Fruit fly (Drosophila melanogaster) whole organism, embryonic: Measurements from ENCODE around the gene Trf.

Experiments
- B-H2 ChIP-seq: fragments of 200-800 bp; sonication (Bioruptor generic); optimal IDR thresholded peaks from 2 replicates; lab custom pipeline; 2018; ENCODE audit warnings: missing biosample characterization, mild to moderate bottlenecking, missing genetic modification characterization
- CG10543 ChIP-seq: fragments of 200-800 bp; sonication (Bioruptor generic); optimal IDR thresholded peaks from 3 replicates; lab custom pipeline; 2017; ENCODE audit warnings: missing biosample characterization, mild to moderate bottlenecking, missing genetic modification characterization, moderate library complexity
- CG12071 ChIP-seq: fragments of 200-800 bp; sonication (Bioruptor generic); optimal IDR thresholded peaks from 3 replicates; lab custom pipeline; 2018; ENCODE audit warnings: missing biosample characterization, mild to moderate bottlenecking, missing genetic modification characterization
- CG12942 ChIP-seq: fragments of 200-800 bp; sonication (Bioruptor generic); optimal IDR thresholded peaks from 3 replicates; lab custom pipeline; 2016; ENCODE audit warnings: missing biosample characterization, missing genetic modification characterization
- CG14965 ChIP-seq: fragments of 200-800 bp; sonication (Bioruptor generic); optimal IDR thresholded peaks from 2 replicates; lab custom pipeline; 2016; ENCODE audit warnings: missing biosample characterization, missing genetic modification characterization, borderline replicate concordance
- CG15269 ChIP-seq: fragments of 200-800 bp; sonication (Bioruptor generic); optimal IDR thresholded peaks from 2 replicates; lab custom pipeline; 2018; ENCODE audit warnings: missing biosample characterization, mild to moderate bottlenecking, missing genetic modification characterization, moderate library complexity
- CG15479 ChIP-seq: fragments of 200-800 bp; sonication (Bioruptor generic); optimal IDR thresholded peaks from 3 replicates; lab custom pipeline; 2019; ENCODE audit warnings: missing biosample characterization, mild to moderate bottlenecking, missing genetic modification characterization, moderate library complexity
- CG15514 ChIP-seq: fragments of 200-800 bp; sonication (Bioruptor generic); optimal IDR thresholded peaks from 3 replicates; lab custom pipeline; 2017; ENCODE audit warnings: missing biosample characterization, missing genetic modification characterization, mild to moderate bottlenecking, moderate library complexity, missing genetic modification reagents
- CG32532 ChIP-seq: fragments of 200-800 bp; sonication (Bioruptor generic); IDR thresholded peaks from 2 replicates; pipeline ENCODE4 v1.3.6; 2022; ENCODE audit warnings: missing biosample characterization, missing genetic modification characterization
- CG3281 ChIP-seq: fragments of 200-800 bp; sonication (Bioruptor generic); optimal IDR thresholded peaks from 3 replicates; lab custom pipeline; 2017; ENCODE audit warnings: missing biosample characterization, mild to moderate bottlenecking, missing genetic modification characterization
- CG34422 ChIP-seq: fragments of 200-800 bp; sonication (Bioruptor generic); IDR thresholded peaks from 3 replicates; pipeline ENCODE4 v1.3.6; 2022; ENCODE audit warnings: missing biosample characterization, missing genetic modification characterization
- CG6813 ChIP-seq: fragments of 200-800 bp; sonication (Bioruptor generic); optimal IDR thresholded peaks from 2 replicates; lab custom pipeline; 2017; ENCODE audit warnings: missing biosample characterization, missing genetic modification characterization, mild to moderate bottlenecking, moderate library complexity, missing genetic modification reagents
- CG7987 ChIP-seq: fragments of 200-800 bp; sonication (Bioruptor generic); optimal IDR thresholded peaks from 2 replicates; lab custom pipeline; 2018; ENCODE audit warnings: missing biosample characterization, mild to moderate bottlenecking, missing genetic modification characterization, moderate library complexity
- CG9876 ChIP-seq: fragments of 200-800 bp; sonication (Bioruptor generic); optimal IDR thresholded peaks from 2 replicates; lab custom pipeline; 2016; ENCODE audit warnings: missing biosample characterization, missing genetic modification characterization
- Drgx ChIP-seq: fragments of 200-800 bp; sonication (Bioruptor generic); IDR thresholded peaks from 2 replicates; pipeline ENCODE4 v1.3.6; 2022; ENCODE audit warnings: missing biosample characterization, missing genetic modification characterization
- Hr39 ChIP-seq: fragments of >200 bp; optimal IDR thresholded peaks from 2 replicates; lab custom pipeline; 2017
- Med ChIP-seq: fragments of 200-800 bp; sonication (Bioruptor generic); peaks from one replicate; lab custom pipeline; 2016; ENCODE audit warnings: missing biosample characterization, missing genetic modification characterization, mild to moderate bottlenecking, inconsistent platforms, moderate library complexity
- Meics ChIP-seq: fragments of 200-800 bp; sonication (Bioruptor generic); optimal IDR thresholded peaks from 2 replicates; lab custom pipeline; 2017; ENCODE audit warnings: missing biosample characterization, mild to moderate bottlenecking, missing genetic modification characterization
- Pdp1 ChIP-seq, 2 experiments: fragments of 200-800 bp; sonication (Bioruptor generic); optimal IDR thresholded peaks; 3 replicates each; lab custom pipeline; 2016; ENCODE audit warnings: missing biosample characterization in 2 of 2, missing genetic modification characterization in 2 of 2, mild to moderate bottlenecking in 1 of 2, moderate library complexity in 1 of 2
- Scr ChIP-seq: fragments of 200-800 bp; sonication (Bioruptor generic); IDR thresholded peaks from 2 replicates; pipeline ENCODE4 v1.3.6; 2022; ENCODE audit warnings: missing biosample characterization, missing genetic modification characterization; ENCODE audit not compliant: partially characterized antibody
- bbx ChIP-seq: fragments of 200-800 bp; sonication (Bioruptor generic); IDR thresholded peaks from 2 replicates; pipeline ENCODE4 v1.3.6; 2022; ENCODE audit warnings: missing biosample characterization, missing genetic modification characterization; ENCODE audit not compliant: partially characterized antibody
- chinmo ChIP-seq: fragments of 200-800 bp; sonication (Bioruptor generic); IDR thresholded peaks from 4 replicates; pipeline ENCODE4 v1.3.6; 2022; ENCODE audit warnings: missing biosample characterization, missing genetic modification characterization; ENCODE audit not compliant: partially characterized antibody
- cwo ChIP-seq: fragments of 200-800 bp; sonication (Bioruptor generic); optimal IDR thresholded peaks from 3 replicates; lab custom pipeline; 2017; ENCODE audit warnings: missing biosample characterization, missing genetic modification characterization, mild to moderate bottlenecking, moderate library complexity, missing genetic modification reagents
- dmrt99B ChIP-seq: fragments of 200-800 bp; sonication (Bioruptor generic); optimal IDR thresholded peaks from 2 replicates; lab custom pipeline; 2018; ENCODE audit warnings: missing biosample characterization, mild to moderate bottlenecking, missing genetic modification characterization, moderate library complexity
- emc ChIP-seq: fragments of 200-800 bp; sonication (Bioruptor generic); optimal IDR thresholded peaks from 2 replicates; lab custom pipeline; 2016; ENCODE audit warnings: missing biosample characterization, missing genetic modification characterization
- eve ChIP-seq, 2 experiments: fragments of >200 bp; optimal IDR thresholded peaks; 2 replicates each; lab custom pipeline; 2017; ENCODE audit warnings: missing biosample characterization in 2 of 2, missing genetic modification characterization in 2 of 2
- eyg ChIP-seq: fragments of 200-800 bp; sonication (Bioruptor generic); optimal IDR thresholded peaks from 3 replicates; lab custom pipeline; 2016; ENCODE audit warnings: missing biosample characterization, missing genetic modification characterization
- grau ChIP-seq: fragments of 200-800 bp; optimal IDR thresholded peaks from 3 replicates; lab custom pipeline; 2019; ENCODE audit warnings: missing biosample characterization, mild to moderate bottlenecking, missing genetic modification characterization, moderate library complexity
- grn ChIP-seq: fragments of 200-800 bp; sonication (Bioruptor generic); optimal IDR thresholded peaks from 3 replicates; lab custom pipeline; 2017; ENCODE audit warnings: missing biosample characterization, missing genetic modification characterization
- gro ChIP-seq: fragments of 200-800 bp; sonication (Bioruptor generic); optimal IDR thresholded peaks from 2 replicates; lab custom pipeline; 2016; ENCODE audit warnings: missing biosample characterization, missing genetic modification characterization
- gsb-n ChIP-seq: fragments of 200-800 bp; sonication (Bioruptor generic); optimal IDR thresholded peaks from 3 replicates; lab custom pipeline; 2018; ENCODE audit warnings: missing biosample characterization, mild to moderate bottlenecking, missing genetic modification characterization
- klu ChIP-seq: fragments of 200-800 bp; sonication (Bioruptor generic); IDR thresholded peaks from 2 replicates; pipeline ENCODE4 v1.3.6; 2022; ENCODE audit warnings: missing biosample characterization, missing genetic modification characterization
- lbe ChIP-seq: fragments of 200-800 bp; sonication (Bioruptor generic); optimal IDR thresholded peaks from 2 replicates; lab custom pipeline; 2016; ENCODE audit warnings: missing biosample characterization, mild to moderate bottlenecking, missing genetic modification characterization
- luna ChIP-seq: fragments of 200-800 bp; sonication (Bioruptor generic); optimal IDR thresholded peaks from 2 replicates; lab custom pipeline; 2016; ENCODE audit warnings: missing biosample characterization, missing genetic modification characterization
- mirr ChIP-seq: fragments of 200-800 bp; sonication (Bioruptor generic); optimal IDR thresholded peaks from 3 replicates; lab custom pipeline; 2018; ENCODE audit warnings: missing biosample characterization, mild to moderate bottlenecking, missing genetic modification characterization
- nerfin-1 ChIP-seq: fragments of 200-800 bp; sonication (Bioruptor generic); optimal IDR thresholded peaks from 3 replicates; lab custom pipeline; 2019; ENCODE audit warnings: missing biosample characterization, mild to moderate bottlenecking, missing genetic modification characterization, moderate library complexity
- nom ChIP-seq: fragments of 200-800 bp; sonication (Bioruptor generic); optimal IDR thresholded peaks from 2 replicates; lab custom pipeline; 2017; ENCODE audit warnings: missing biosample characterization, missing genetic modification characterization, mild to moderate bottlenecking, moderate library complexity, missing genetic modification reagents
- sd ChIP-seq: fragments of 200-800 bp; sonication (Bioruptor generic); optimal IDR thresholded peaks from 3 replicates; lab custom pipeline; 2018; ENCODE audit warnings: missing biosample characterization, mild to moderate bottlenecking, missing genetic modification characterization, moderate library complexity
- sens ChIP-seq: fragments of 200-800 bp; sonication (Bioruptor generic); peaks from one replicate; lab custom pipeline; 2016; ENCODE audit warnings: missing biosample characterization, missing genetic modification characterization
- sob ChIP-seq: fragments of 200-800 bp; sonication (Bioruptor generic); IDR thresholded peaks from 2 replicates; pipeline ENCODE4 v1.3.6; 2022; ENCODE audit warnings: missing biosample characterization, missing genetic modification characterization
- ssp ChIP-seq: fragments of 200-800 bp; sonication (Bioruptor generic); IDR thresholded peaks from 2 replicates; pipeline ENCODE4 v1.3.6; 2022; ENCODE audit warnings: missing biosample characterization, missing genetic modification characterization
- sug ChIP-seq: fragments of 200-800 bp; optimal IDR thresholded peaks from 2 replicates; lab custom pipeline; 2019; ENCODE audit warnings: missing biosample characterization, mild to moderate bottlenecking, missing genetic modification characterization, moderate library complexity
- twi ChIP-seq: fragments of 200-800 bp; optimal IDR thresholded peaks from 2 replicates; lab custom pipeline; 2019; ENCODE audit warnings: missing biosample characterization, mild to moderate bottlenecking, missing genetic modification characterization, moderate library complexity
- wor ChIP-seq: fragments of 200-800 bp; sonication (Bioruptor generic); IDR thresholded peaks from 2 replicates; pipeline ENCODE4 v1.3.6; 2022; ENCODE audit warnings: missing biosample characterization, missing genetic modification characterization
- zen2 ChIP-seq: fragments of 200-800 bp; sonication (Bioruptor generic); IDR thresholded peaks from 3 replicates; pipeline ENCODE4 v1.3.6; 2022; ENCODE audit warnings: missing biosample characterization, missing genetic modification characterization; ENCODE audit not compliant: partially characterized antibody

Gene Trf

DNA sequence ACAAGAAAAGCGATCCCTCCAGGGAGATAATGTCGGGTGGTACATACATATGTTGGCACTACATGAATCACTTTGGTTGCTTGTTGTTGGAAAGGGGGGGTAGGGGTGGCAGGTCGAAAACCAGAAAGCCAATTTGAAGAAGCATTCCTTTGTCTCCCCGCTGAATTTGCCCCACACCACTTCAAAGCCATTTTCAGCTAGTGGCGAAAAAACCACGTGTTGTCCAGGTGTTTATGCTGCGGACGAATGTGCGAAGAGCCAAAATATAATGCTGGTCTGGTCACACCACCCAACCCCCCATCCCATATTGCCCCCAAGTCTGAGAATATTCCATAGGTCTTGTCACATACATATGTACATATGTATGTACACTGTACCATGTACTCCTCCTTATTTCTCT, 19.2 kb downstream of the Trf start (continued):
- 0 out of 2 replicates have a peak, but pooled peaks have one; percentile 14 for TF ChIP-seq sob (GFP tag; lab: Robert Waterston, UW)
- no peak for TF ChIP-seq gro
- no peak for TF ChIP-seq Scr
- no peak for TF ChIP-seq mirr (GFP tag; lab: Kevin White, UChicago)
- peak; percentile 36 for TF ChIP-seq cwo
- TF ChIP-seq ssp (GFP tag; lab: Robert Waterston, UW): no peak
- no peak for TF ChIP-seq grn (GFP tag; lab: Kevin White, UChicago)
- peak; percentile 46 for TF ChIP-seq CG10543
- no peak for TF ChIP-seq CG12942 (GFP tag; lab: Kevin White, UChicago)
- no peak for TF ChIP-seq CG15269 (tag; lab: Kevin White, UChicago)
- TF ChIP-seq bbx (GFP tag; lab: Robert Waterston, UW): no peak
- no peak for TF ChIP-seq gsb-n
- TF ChIP-seq twi (tag; lab: Kevin White, UChicago): peak; percentile 75
- TF ChIP-seq sd: peak; percentile 43
- TF ChIP-seq klu: no peak
- no peak for TF ChIP-seq CG7987
- TF ChIP-seq, all 482 proteins: peak for 11

DNA sequence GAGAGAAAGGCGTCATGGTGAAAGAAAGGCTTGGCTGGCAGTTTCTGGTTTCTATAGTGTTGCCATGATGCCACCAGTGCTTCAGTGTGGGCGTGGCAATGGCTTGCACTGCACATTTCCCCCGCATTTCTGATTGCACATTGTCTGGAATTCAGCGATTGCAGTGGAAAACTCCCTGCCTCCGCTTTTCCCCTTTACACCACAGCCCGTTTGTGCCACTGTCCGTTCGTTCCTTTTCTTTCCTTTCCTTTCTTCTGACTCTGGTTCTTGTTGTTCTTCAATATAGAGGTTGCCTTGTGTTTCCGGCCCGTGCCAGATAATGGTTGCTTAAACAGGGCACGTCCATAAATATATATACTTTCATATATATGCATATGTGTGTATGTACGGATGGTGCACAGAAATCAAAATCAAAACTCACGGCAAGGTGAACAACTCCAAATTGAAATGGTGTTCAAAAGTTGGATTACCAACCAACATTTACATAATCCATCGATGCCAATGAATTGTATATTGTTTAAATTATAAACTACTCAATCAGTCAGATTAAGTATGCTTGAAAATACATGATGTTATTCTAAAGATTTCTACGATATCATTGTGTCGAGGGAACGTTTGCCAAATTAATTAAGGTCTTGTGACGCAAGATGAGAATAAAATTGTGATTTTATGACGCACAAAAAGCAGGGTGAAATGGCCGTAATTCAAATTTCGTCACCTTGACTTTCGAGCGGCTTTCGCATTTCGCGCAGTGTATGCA, 20.7 kb downstream of the Trf start:
- TF ChIP-seq Pdp1 (GFP tag; optimal IDR thresholded peaks at IDR 0.05; lab: Kevin White, UChicago) (peak in 1 of 2 experiments; percentile 31), wor (GFP tag; lab: Robert Waterston, UW) (no peak), nom (peak; percentile 10), eve (GFP tag; optimal IDR thresholded peaks at IDR 0.05; lab: Kevin White, UChicago) (peak in 1 of 2 experiments; percentile 16), sens (GFP tag; lab: Kevin White, UChicago) (peak; percentile 54), Hr39 (lab: Kevin White, UChicago) (peak; percentile 62), Med (GFP tag; lab: Kevin White, UChicago) (peak; percentile 62), luna (no peak), Drgx (GFP tag; lab: Robert Waterston, UW) (0 out of 2 replicates have a peak, but pooled peaks have one; percentile 17), eyg (GFP tag; lab: Kevin White, UChicago) (no peak), chinmo (GFP tag; lab: Robert Waterston, UW) (0 out of 4 replicates have a peak, but pooled peaks have one; percentile 5), lbe (GFP tag; lab: Kevin White, UChicago) (peak; percentile 2)
- TF ChIP-seq, all 482 proteins: peak for 9

DNA sequence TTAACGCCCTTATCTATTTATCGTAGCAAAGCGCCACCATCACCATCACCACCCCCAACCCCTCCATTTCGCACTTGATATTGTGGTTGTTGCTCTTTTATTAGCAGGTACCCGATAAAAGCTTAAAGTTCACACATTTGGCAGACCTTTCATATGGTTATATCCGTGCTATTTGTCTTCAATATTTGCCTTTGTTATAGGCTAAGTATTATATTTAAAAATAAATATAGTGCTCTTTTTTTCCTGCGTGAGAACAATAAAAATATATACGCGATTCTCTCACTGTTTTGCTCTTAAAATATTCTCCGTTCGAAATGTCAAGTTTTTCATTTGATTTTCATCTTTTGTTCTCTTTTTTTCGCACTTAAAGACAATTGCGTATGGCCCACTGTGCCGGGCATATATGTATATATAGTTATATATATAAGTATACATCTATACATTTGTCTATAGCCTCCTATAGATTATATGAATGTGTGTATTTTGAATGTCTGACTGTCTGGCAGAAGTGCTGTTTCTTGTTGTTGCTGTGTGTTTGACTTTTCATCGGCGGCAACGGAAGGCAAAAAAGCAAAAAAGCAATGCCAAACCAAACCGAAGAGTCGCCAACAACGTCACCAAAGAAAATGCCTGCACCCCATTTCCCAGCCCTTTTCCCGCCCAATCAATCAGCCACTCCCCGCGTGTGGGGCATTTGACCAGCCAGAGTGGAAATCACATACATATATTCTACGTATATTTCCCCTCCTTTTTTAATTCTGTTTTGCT, 21.5 kb downstream of the Trf start:
- TF ChIP-seq grau (tag; lab: Kevin White, UChicago): peak; percentile 13
- TF ChIP-seq CG10543: peak; percentile 62
- TF ChIP-seq CG34422: 0 out of 3 replicates have a peak, but pooled peaks have one; percentile 23
- no peak for TF ChIP-seq CG9876 (GFP tag; lab: Kevin White, UChicago)
- TF ChIP-seq emc (GFP tag; lab: Kevin White, UChicago): no peak
- TF ChIP-seq Meics (GFP tag; lab: Kevin White, UChicago): peak; percentile 12
- no peak for TF ChIP-seq nerfin-1 (tag; lab: Kevin White, UChicago)
- peak; percentile 17 for TF ChIP-seq CG6813
- no peak for TF ChIP-seq CG15479
- TF ChIP-seq B-H2 (GFP tag; lab: Kevin White, UChicago): peak; percentile 17
- TF ChIP-seq CG3281 (GFP tag; lab: Kevin White, UChicago): peak; percentile 15
- TF ChIP-seq zen2 (GFP tag; lab: Robert Waterston, UW): no peak
- TF ChIP-seq sd: peak; percentile 5
- TF ChIP-seq CG14965 (GFP tag; lab: Kevin White, UChicago): no peak
- peak; percentile 13 for TF ChIP-seq sug (tag; lab: Kevin White, UChicago)
- TF ChIP-seq sens (GFP tag; lab: Kevin White, UChicago): peak; percentile 40
- no peak for TF ChIP-seq CG12071
- 0 out of 2 replicates have a peak, but pooled peaks have one; percentile 11 for TF ChIP-seq CG32532 (GFP tag; lab: Robert Waterston, UW)
- peak; percentile 4 for TF ChIP-seq CG15514
- peak; percentile 16 for TF ChIP-seq dmrt99B (tag; lab: Kevin White, UChicago)
